Comparison of ENCODE assay signal across 4 worm cellular contexts in genomic region chrIII:3564762-3565359, ce11.
TF ChIP-seq lines count a peak whose summit lies in the region.

No protein-coding gene starts in this region.

TF ChIP-seq in whole organism, L1 larva, 84 proteins besides CTCF, POLR2A, EP300 and RAD21:
- TF ChIP-seq pax-3 (tag; optimal IDR thresholded peaks at IDR 0.05; lab: Kevin White, UChicago) (peak; percentile 97), egl-13 (tag; optimal IDR thresholded peaks at IDR 0.05; lab: Kevin White, UChicago) (peak; percentile 32), skn-1 (tag; optimal IDR thresholded peaks at IDR 0.05; lab: Kevin White, UChicago) (no peak), lin-14 (GFP tag; optimal IDR thresholded peaks at IDR 0.05; lab: Kevin White, UChicago) (peak; percentile 5), nhr-47 (tag; optimal IDR thresholded peaks at IDR 0.05; lab: Kevin White, UChicago) (peak; percentile 12), dsc-1 (tag; optimal IDR thresholded peaks at IDR 0.05; lab: Kevin White, UChicago) (peak; percentile 42), pag-3 (tag; optimal IDR thresholded peaks at IDR 0.05; lab: Kevin White, UChicago; ENCODE audit: borderline replicate concordance, insufficient read depth) (no peak), lir-3 (tag; optimal IDR thresholded peaks at IDR 0.05; lab: Kevin White, UChicago; ENCODE audit: poor library complexity) (no peak)

TF ChIP-seq in whole organism, L3 larva, 47 proteins besides CTCF, POLR2A, EP300 and RAD21:
- no peak for TF ChIP-seq sea-2 (GFP tag; optimal IDR thresholded peaks at IDR 0.05; lab: Kevin White, UChicago)
- TF ChIP-seq nfya-1 (tag; optimal IDR thresholded peaks at IDR 0.05; lab: Kevin White, UChicago; ENCODE audit: insufficient read depth), result peak; percentile 7

TF ChIP-seq in whole organism, L4 larva, 104 proteins besides CTCF, POLR2A, EP300 and RAD21:
- TF ChIP-seq aha-1 (tag; lab: Kevin White, UChicago) (peak; percentile 58), duxl-1 (tag; optimal IDR thresholded peaks at IDR 0.05; lab: Kevin White, UChicago; ENCODE audit: poor library complexity) (no peak), ceh-20 (GFP tag; IDR thresholded peaks at IDR 0.05; lab: Robert Waterston, UW) (no peak)
TF ChIP-seq in whole organism, L4 larva: peak in this region for 1.

TF ChIP-seq in whole organism, young adult, 124 proteins besides CTCF, POLR2A, EP300 and RAD21:
- TF ChIP-seq aptf-3 (GFP tag; IDR thresholded peaks at IDR 0.05; lab: Robert Waterston, UW), result no peak
- TF ChIP-seq madf-3 (GFP tag; IDR thresholded peaks at IDR 0.05; lab: Robert Waterston, UW), result 0 out of 2 replicates have a peak, but pooled peaks have one; percentile 19
- TF ChIP-seq nhr-80 (tag; optimal IDR thresholded peaks at IDR 0.05; lab: Kevin White, UChicago), result no peak
